Fruit fly (Drosophila melanogaster) whole organism, embryonic: Measurements from ENCODE around the gene Gr5a.

Experiments used
- CG1024 ChIP-seq: fragments of 200-800 bp; sonication (Bioruptor generic); IDR thresholded peaks from 2 replicates; pipeline ENCODE4 v1.3.6; 2022; ENCODE audit warnings: missing biosample characterization, missing genetic modification characterization
- CG11696 ChIP-seq: fragments of 200-800 bp; sonication (Bioruptor generic); IDR thresholded peaks from 2 replicates; pipeline ENCODE4 v1.3.6; 2022; ENCODE audit warnings: missing biosample characterization, missing genetic modification characterization
- CG12769 ChIP-seq: fragments of 200-800 bp; sonication (Bioruptor generic); optimal IDR thresholded peaks from 2 replicates; lab custom pipeline; 2019; ENCODE audit warnings: missing biosample characterization, mild to moderate bottlenecking, missing genetic modification characterization, moderate library complexity
- CG15011 ChIP-seq: fragments of 200-800 bp; sonication (Bioruptor generic); optimal IDR thresholded peaks from 3 replicates; lab custom pipeline; 2018; ENCODE audit warnings: missing biosample characterization, mild to moderate bottlenecking, missing genetic modification characterization
- CG1529 ChIP-seq: fragments of 200-800 bp; sonication (Bioruptor generic); optimal IDR thresholded peaks from 3 replicates; lab custom pipeline; 2018; ENCODE audit warnings: missing biosample characterization, missing genetic modification characterization
- CG15601 ChIP-seq: fragments of 200-800 bp; sonication (Bioruptor generic); optimal IDR thresholded peaks from 3 replicates; lab custom pipeline; 2019; ENCODE audit warnings: missing biosample characterization, mild to moderate bottlenecking, missing genetic modification characterization, moderate library complexity
- CG16813 ChIP-seq: fragments of 200-800 bp; sonication (Bioruptor generic); IDR thresholded peaks from 3 replicates; pipeline ENCODE4 v1.3.6; 2022; ENCODE audit warnings: missing biosample characterization, missing genetic modification characterization; ENCODE audit not compliant: partially characterized antibody
- CG2712 ChIP-seq: fragments of 200-800 bp; optimal IDR thresholded peaks from 3 replicates; lab custom pipeline; 2019; ENCODE audit warnings: missing biosample characterization, mild to moderate bottlenecking, missing genetic modification characterization, moderate library complexity
- CG4424 ChIP-seq: fragments of 200-800 bp; sonication (Bioruptor generic); optimal IDR thresholded peaks from 3 replicates; lab custom pipeline; 2016; ENCODE audit warnings: missing biosample characterization, missing genetic modification characterization
- CG4854 ChIP-seq: fragments of 200-800 bp; sonication (Bioruptor generic); optimal IDR thresholded peaks from 2 replicates; lab custom pipeline; 2016; ENCODE audit warnings: missing biosample characterization, missing genetic modification characterization, inconsistent platforms
- CG7556 ChIP-seq: fragments of 200-800 bp; sonication (Bioruptor generic); optimal IDR thresholded peaks from 2 replicates; lab custom pipeline; 2017; ENCODE audit warnings: missing biosample characterization, mild to moderate bottlenecking, missing genetic modification characterization
- CG9932 ChIP-seq: fragments of 200-800 bp; sonication (Bioruptor generic); IDR thresholded peaks from 2 replicates; pipeline ENCODE4 v1.3.6; 2022; ENCODE audit warnings: missing biosample characterization, missing genetic modification characterization
- HLH3B ChIP-seq: fragments of 200-800 bp; sonication (Bioruptor generic); IDR thresholded peaks from 2 replicates; pipeline ENCODE4 v1.3.6; 2022; ENCODE audit warnings: missing biosample characterization, missing genetic modification characterization
- HLH54F ChIP-seq: fragments of 200-800 bp; sonication (Bioruptor generic); optimal IDR thresholded peaks from 3 replicates; lab custom pipeline; 2016; ENCODE audit warnings: missing biosample characterization, missing genetic modification characterization
- Hmr ChIP-seq: fragments of 200-800 bp; sonication (Bioruptor generic); optimal IDR thresholded peaks from 3 replicates; lab custom pipeline; 2017; ENCODE audit warnings: mild to moderate bottlenecking, missing biosample characterization, missing genetic modification reagents, missing genetic modification characterization
- Hr51 ChIP-seq, 2 experiments: fragments of 200-800 bp; sonication (Bioruptor generic); optimal IDR thresholded peaks; 2 replicates in 1 of 2; 3 replicates in 1 of 2; lab custom pipeline; 2016 to 2018; ENCODE audit warnings: missing biosample characterization in 2 of 2, missing genetic modification characterization in 2 of 2, mild to moderate bottlenecking in 1 of 2, moderate library complexity in 1 of 2
- Hsf ChIP-seq: fragments of 200-800 bp; sonication (Bioruptor generic); optimal IDR thresholded peaks from 3 replicates; lab custom pipeline; 2016; ENCODE audit warnings: missing biosample characterization, missing genetic modification characterization
- NC2α ChIP-seq: fragments of 200-800 bp; sonication (Bioruptor generic); optimal IDR thresholded peaks from 2 replicates; lab custom pipeline; 2016; ENCODE audit warnings: missing biosample characterization, missing genetic modification characterization
- NC2β ChIP-seq: fragments of 200-800 bp; sonication (Bioruptor generic); optimal IDR thresholded peaks from 2 replicates; lab custom pipeline; 2016; ENCODE audit warnings: missing biosample characterization, missing genetic modification characterization
- NK7.1 ChIP-seq: fragments of 200-800 bp; sonication (Bioruptor generic); optimal IDR thresholded peaks from 3 replicates; lab custom pipeline; 2016; ENCODE audit warnings: missing biosample characterization, missing genetic modification characterization
- NfI ChIP-seq: fragments of 200-800 bp; sonication (Bioruptor generic); optimal IDR thresholded peaks from 3 replicates; lab custom pipeline; 2018; ENCODE audit warnings: missing biosample characterization, mild to moderate bottlenecking, missing genetic modification characterization, moderate library complexity
- Pdp1 ChIP-seq, 2 experiments: fragments of 200-800 bp; sonication (Bioruptor generic); optimal IDR thresholded peaks; 3 replicates each; lab custom pipeline; 2016; ENCODE audit warnings: missing biosample characterization in 2 of 2, missing genetic modification characterization in 2 of 2, mild to moderate bottlenecking in 1 of 2, moderate library complexity in 1 of 2
- Side ChIP-seq: fragments of 200-800 bp; sonication (Bioruptor generic); optimal IDR thresholded peaks from 2 replicates; lab custom pipeline; 2016; ENCODE audit warnings: missing biosample characterization, missing genetic modification characterization
- Sox102F ChIP-seq: fragments of 200-800 bp; sonication (Bioruptor generic); optimal IDR thresholded peaks from 2 replicates; lab custom pipeline; 2018; ENCODE audit warnings: missing biosample characterization, mild to moderate bottlenecking, missing genetic modification characterization, moderate library complexity
- Trl ChIP-seq, 3 experiments: fragments of >200 bp in 2 of 3; fragments of 200-800 bp in 1 of 3; sonication (Bioruptor generic) in 1 of 3; optimal IDR thresholded peaks; 2 replicates in 1 of 3; 3 replicates in 2 of 3; lab custom pipeline; 2016 to 2017; ENCODE audit warnings: missing biosample characterization in 1 of 3, missing genetic modification characterization in 1 of 3
- abd-A ChIP-seq: fragments of 200-800 bp; sonication (Bioruptor generic); optimal IDR thresholded peaks from 3 replicates; lab custom pipeline; 2019; ENCODE audit warnings: missing biosample characterization, mild to moderate bottlenecking, missing genetic modification characterization, moderate library complexity
- chinmo ChIP-seq: fragments of 200-800 bp; sonication (Bioruptor generic); IDR thresholded peaks from 4 replicates; pipeline ENCODE4 v1.3.6; 2022; ENCODE audit warnings: missing biosample characterization, missing genetic modification characterization; ENCODE audit not compliant: partially characterized antibody
- dpn ChIP-seq, 2 experiments: fragments of 200-800 bp; sonication (Bioruptor generic); optimal IDR thresholded peaks; 3 replicates each; lab custom pipeline; 2016; ENCODE audit warnings: missing biosample characterization in 2 of 2, missing genetic modification characterization in 2 of 2
- hbn ChIP-seq: fragments of 200-800 bp; sonication (Bioruptor generic); IDR thresholded peaks from 2 replicates; pipeline ENCODE4 v1.3.6; 2022; ENCODE audit warnings: missing biosample characterization, missing genetic modification characterization; ENCODE audit not compliant: partially characterized antibody
- jing ChIP-seq: fragments of 200-800 bp; sonication (Bioruptor generic); optimal IDR thresholded peaks from 2 replicates; lab custom pipeline; 2018; ENCODE audit warnings: missing biosample characterization, mild to moderate bottlenecking, missing genetic modification characterization
- otp ChIP-seq: fragments of 200-800 bp; sonication (Bioruptor generic); IDR thresholded peaks from 3 replicates; pipeline ENCODE4, ENCODE4 v1.3.6; 2022; ENCODE audit warnings: missing biosample characterization, missing genetic modification characterization
- pros ChIP-seq: fragments of 200-800 bp; sonication (Bioruptor generic); optimal IDR thresholded peaks from 3 replicates; lab custom pipeline; 2019; ENCODE audit warnings: missing biosample characterization, mild to moderate bottlenecking, missing genetic modification characterization, moderate library complexity
- wek ChIP-seq: fragments of 200-800 bp; sonication (Bioruptor generic); optimal IDR thresholded peaks from 3 replicates; lab custom pipeline; 2018; ENCODE audit warnings: missing biosample characterization, mild to moderate bottlenecking, missing genetic modification characterization, moderate library complexity

Gr5a gene

DNA sequence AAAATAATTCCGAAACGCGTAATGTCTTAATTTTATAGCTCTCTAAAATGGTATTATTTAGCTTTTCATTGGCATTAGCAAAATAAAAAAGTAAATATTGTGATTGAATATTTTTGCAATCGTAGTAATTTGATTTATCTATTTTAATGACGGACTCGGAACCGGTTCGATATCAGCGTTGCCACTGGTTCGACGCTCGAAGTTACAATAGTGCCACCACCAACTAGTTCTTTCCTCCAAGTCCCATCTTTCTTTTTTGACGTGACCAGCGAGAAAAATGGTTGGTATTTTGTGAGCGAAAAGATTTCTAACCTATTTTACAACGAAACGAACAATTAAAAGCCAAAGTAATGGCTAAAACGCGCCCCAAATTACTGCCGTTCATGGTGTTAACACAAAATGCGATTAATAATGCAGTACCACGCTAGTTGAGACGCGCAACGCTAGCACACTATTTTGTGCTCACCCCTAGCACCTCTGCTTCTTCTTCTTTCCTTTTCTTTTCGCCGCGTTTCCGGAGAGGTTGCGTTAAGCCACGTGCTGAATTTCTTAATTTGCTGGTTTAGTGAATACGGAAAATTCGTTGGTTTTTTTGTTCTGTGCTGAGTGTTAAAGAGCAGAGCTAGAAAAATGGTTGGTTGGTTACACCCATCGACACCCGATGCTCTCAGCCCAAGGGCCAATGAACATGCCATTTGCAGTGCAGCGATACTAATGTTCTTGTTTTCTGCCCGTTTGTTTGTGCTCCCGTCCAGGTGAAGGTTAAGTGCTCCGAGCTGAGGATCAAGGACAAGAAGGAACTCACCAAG is 8.0 kb upstream of the Gr5a start, which contains the start of gene RpL35 (continued):
- peak; percentile 61 for TF ChIP-seq CG12769 (tag; lab: Kevin White, UChicago)
- peak; percentile 12 for TF ChIP-seq CG15601 (tag; lab: Kevin White, UChicago)
- peak; percentile 69 for TF ChIP-seq NC2β (GFP tag; lab: Kevin White, UChicago)
- TF ChIP-seq NK7.1 = peak; percentile 37
- peak; percentile 20 for TF ChIP-seq CG1529 (GFP tag; lab: Kevin White, UChicago)
- TF ChIP-seq Sox102F (GFP tag; lab: Kevin White, UChicago) = no peak
- TF ChIP-seq CG7556 (GFP tag; lab: Kevin White, UChicago) = peak; percentile 7
- peak; percentile 29 for TF ChIP-seq CG4854 (GFP tag; lab: Kevin White, UChicago)
- peak; percentile 48 for TF ChIP-seq Hsf (GFP tag; lab: Kevin White, UChicago)
- 0 out of 3 replicates have a peak, but pooled peaks have one; percentile 7 for TF ChIP-seq otp (GFP tag; lab: Robert Waterston, UW)
- TF ChIP-seq CG2712 = peak; percentile 27
- peak; percentile 56 for TF ChIP-seq wek (GFP tag; lab: Kevin White, UChicago)
- TF ChIP-seq Hr51 (GFP tag; optimal IDR thresholded peaks at IDR 0.05; lab: Kevin White, UChicago) = peak; percentile 10 to 35
- TF ChIP-seq CG11696 (GFP tag; lab: Robert Waterston, UW) = no peak
- TF ChIP-seq abd-A (tag; lab: Kevin White, UChicago) = no peak
- peak; percentile 25 for TF ChIP-seq HLH54F
- TF ChIP-seq CG15011 (GFP tag; lab: Kevin White, UChicago) = no peak
- peak; percentile 24; the same call in 1 of the 2 replicates for TF ChIP-seq CG9932 (GFP tag; lab: Robert Waterston, UW)
- TF ChIP-seq Hmr (GFP tag; lab: Kevin White, UChicago) = peak; percentile 76
- TF ChIP-seq hbn (GFP tag; lab: Robert Waterston, UW) = peak; percentile 48; the same call in 1 of the 2 replicates
- TF ChIP-seq CG16813 (GFP tag; lab: Robert Waterston, UW) = peak; percentile 45; the same call in 2 of the 3 replicates
- TF ChIP-seq Trl (optimal IDR thresholded peaks at IDR 0.05; lab: Kevin White, UChicago) = no peak
- TF ChIP-seq Trl (GFP tag; optimal IDR thresholded peaks at IDR 0.05; lab: Kevin White, UChicago) = peak; percentile 32
- TF ChIP-seq HLH3B = 0 out of 2 replicates have a peak, but pooled peaks have one; percentile 5
- no peak for TF ChIP-seq CG1024 (GFP tag; lab: Robert Waterston, UW)
- TF ChIP-seq Side (GFP tag; lab: Kevin White, UChicago) = peak; percentile 38
- TF ChIP-seq dpn (GFP tag; optimal IDR thresholded peaks at IDR 0.05; lab: Kevin White, UChicago) = peak in 1 of 2 experiments; percentile 25
- TF ChIP-seq NC2α = no peak
- no peak for TF ChIP-seq jing (GFP tag; lab: Kevin White, UChicago)
- peak; percentile 12 for TF ChIP-seq CG4424 (GFP tag; lab: Kevin White, UChicago)
- TF ChIP-seq, all 482 proteins: peak for 229

DNA sequence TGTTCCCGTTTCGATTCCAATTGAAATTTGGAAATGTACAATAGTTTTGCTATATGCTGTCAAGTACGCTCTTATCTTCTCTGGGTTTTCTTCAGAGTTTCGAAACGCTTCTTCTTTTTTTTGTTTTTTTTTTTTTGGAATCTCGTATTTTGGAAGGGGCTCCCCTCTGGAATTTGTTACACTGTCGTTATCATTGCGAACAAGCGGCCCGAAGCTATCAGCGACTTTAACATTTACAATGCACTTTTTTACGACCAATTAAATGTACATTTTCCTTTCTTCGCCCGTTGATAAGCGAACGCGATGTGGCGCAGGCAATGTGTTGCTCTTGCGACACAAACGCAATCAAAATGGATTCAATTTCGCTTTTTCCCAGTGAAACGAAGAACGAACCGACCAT is 3.6 kb upstream of the Gr5a start:
- TF ChIP-seq NfI (GFP tag; lab: Kevin White, UChicago) = no peak
- 0 out of 4 replicates have a peak, but pooled peaks have one; percentile 33 for TF ChIP-seq chinmo (GFP tag; lab: Robert Waterston, UW)
- TF ChIP-seq pros = no peak
- peak in 1 of 2 experiments; percentile 0 for TF ChIP-seq Pdp1 (GFP tag; optimal IDR thresholded peaks at IDR 0.05; lab: Kevin White, UChicago)
